Worm (Caenorhabditis elegans) whole organism, L4 larva: ENCODE data around the gene cest-31.

Experiments
- gei-8 ChIP-seq: fragments of 200-800 bp; sonication (Bioruptor generic); optimal IDR thresholded peaks from 2 replicates; lab custom pipeline; 2018; ENCODE audit warnings: mild to moderate bottlenecking, missing genetic modification characterization, missing compliant biosample characterization
- lin-39 ChIP-seq: fragments of 150-350 bp; optimal IDR thresholded peaks from 2 replicates; lab custom pipeline; 2014; ENCODE audit warnings: missing biosample characterization, missing genetic modification reagents, missing genetic modification characterization

DNA sequence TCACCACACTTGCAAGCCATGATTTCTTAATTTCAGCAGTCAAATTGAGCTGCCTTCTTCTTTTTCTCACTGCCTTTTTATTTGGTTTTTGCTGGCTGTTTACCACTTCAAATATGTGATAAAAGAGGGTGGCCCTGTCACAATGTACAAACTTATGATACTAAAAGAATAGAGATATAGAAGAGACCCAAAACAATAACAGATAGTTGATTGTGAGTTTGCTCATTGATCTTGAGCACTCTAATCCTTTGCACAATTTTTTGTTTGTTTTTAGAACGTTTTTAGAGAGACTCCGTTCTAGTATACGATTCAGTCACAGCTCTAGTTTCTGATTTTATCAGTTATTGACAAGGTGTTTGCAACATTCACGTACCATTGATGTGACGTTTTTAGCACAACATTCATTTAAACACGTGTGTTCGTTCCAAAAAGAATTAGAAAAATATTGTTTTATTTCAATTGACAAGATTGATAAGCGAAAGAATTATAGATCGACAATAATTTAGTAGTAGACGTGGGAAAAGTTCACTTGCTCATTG lies 17.8 kb downstream of the cest-31 start, which contains the start of gene mtl-1:
- TF ChIP-seq lin-39 (tag; lab: Kevin White, UChicago) = no peak
- TF ChIP-seq gei-8 = no peak
